Worm (Caenorhabditis elegans) whole organism, midembryonic: ENCODE results near the gene K01G5.8.

Source experiments
- T22C8.4 ChIP-seq: fragments of 200-800 bp; sonication (Bioruptor generic); IDR thresholded peaks from 2 replicates; pipeline ENCODE4 v1.3.6; 2022; ENCODE audit warnings: missing genetic modification characterization, missing compliant biosample characterization
- cog-1 ChIP-seq: sonication (generic microtip); optimal IDR thresholded peaks from 2 replicates; lab custom pipeline; 2016; ENCODE audit warnings: missing genetic modification characterization, missing compliant biosample characterization
- flt-1 ChIP-seq: fragments of 200-800 bp; sonication (Bioruptor generic); IDR thresholded peaks from 2 replicates; pipeline ENCODE4 v1.3.6; 2022; ENCODE audit warnings: missing genetic modification characterization, missing compliant biosample characterization
- klf-2 ChIP-seq: fragments of 200-800 bp; sonication (Bioruptor generic); conservative IDR thresholded peaks from 2 replicates; pipeline ENCODE4 v1.3.6; 2022; ENCODE audit warnings: missing genetic modification reagents, missing genetic modification characterization, missing compliant biosample characterization
- med-1 ChIP-seq: sonication (generic microtip); optimal IDR thresholded peaks from 2 replicates; lab custom pipeline; 2017; ENCODE audit warnings: missing genetic modification characterization, mild to moderate bottlenecking, missing compliant biosample characterization, antibody characterized with exemption, missing genetic modification reagents; ENCODE audit not compliant: insufficient read depth
- ref-1 ChIP-seq: fragments of 200-800 bp; sonication (Bioruptor generic); conservative IDR thresholded peaks from 2 replicates; pipeline ENCODE4 v1.3.6; 2022; ENCODE audit warnings: missing genetic modification reagents, missing genetic modification characterization, missing compliant biosample characterization
- tab-1 ChIP-seq: fragments of 200-800 bp; sonication (Bioruptor generic); IDR thresholded peaks from 2 replicates; pipeline ENCODE4 v1.3.6; 2022; ENCODE audit warnings: missing genetic modification characterization, missing compliant biosample characterization
- ztf-23 ChIP-seq: fragments of 200-800 bp; sonication (Bioruptor generic); IDR thresholded peaks from 2 replicates; pipeline ENCODE4 v1.3.6; 2022; ENCODE audit warnings: missing genetic modification reagents, missing genetic modification characterization, missing compliant biosample characterization
- ztf-29 ChIP-seq: fragments of 200-800 bp; sonication (Bioruptor generic); IDR thresholded peaks from 2 replicates; pipeline ENCODE4 v1.3.6; 2022; ENCODE audit warnings: missing genetic modification reagents, missing genetic modification characterization, missing compliant biosample characterization

Gene K01G5.8

ce11 chrIII:10691019-10691418, 49.6 kb downstream of the K01G5.8 start, which contains the start of gene Y39A1A.17:
Gene Y39A1A.17 (minus strand): TSS chrIII:10691119.
- TF ChIP-seq cog-1 (tag; lab: Kevin White, UChicago) (no peak), flt-1 (no peak), ztf-23 (GFP tag; lab: Robert Waterston, UW) (no peak), klf-2 (GFP tag; lab: Robert Waterston, UW) (no peak), med-1 (GFP tag; lab: Kevin White, UChicago) (no peak), ref-1 (GFP tag; lab: Robert Waterston, UW) (no peak), tab-1 (GFP tag; lab: Robert Waterston, UW) (no peak), T22C8.4 (GFP tag; lab: Robert Waterston, UW) (no peak), ztf-29 (no peak)
